Worm (Caenorhabditis elegans) whole organism, midembryonic: ENCODE results near the gene ant-1.3.

Source experiments
- T22C8.4 ChIP-seq: fragments of 200-800 bp; sonication (Bioruptor generic); IDR thresholded peaks from 2 replicates; pipeline ENCODE4 v1.3.6; 2022; ENCODE audit warnings: missing genetic modification characterization, missing compliant biosample characterization
- flt-1 ChIP-seq: fragments of 200-800 bp; sonication (Bioruptor generic); IDR thresholded peaks from 2 replicates; pipeline ENCODE4 v1.3.6; 2022; ENCODE audit warnings: missing genetic modification characterization, missing compliant biosample characterization
- tab-1 ChIP-seq: fragments of 200-800 bp; sonication (Bioruptor generic); IDR thresholded peaks from 2 replicates; pipeline ENCODE4 v1.3.6; 2022; ENCODE audit warnings: missing genetic modification characterization, missing compliant biosample characterization
- ztf-23 ChIP-seq: fragments of 200-800 bp; sonication (Bioruptor generic); IDR thresholded peaks from 2 replicates; pipeline ENCODE4 v1.3.6; 2022; ENCODE audit warnings: missing genetic modification reagents, missing genetic modification characterization, missing compliant biosample characterization

DNA sequence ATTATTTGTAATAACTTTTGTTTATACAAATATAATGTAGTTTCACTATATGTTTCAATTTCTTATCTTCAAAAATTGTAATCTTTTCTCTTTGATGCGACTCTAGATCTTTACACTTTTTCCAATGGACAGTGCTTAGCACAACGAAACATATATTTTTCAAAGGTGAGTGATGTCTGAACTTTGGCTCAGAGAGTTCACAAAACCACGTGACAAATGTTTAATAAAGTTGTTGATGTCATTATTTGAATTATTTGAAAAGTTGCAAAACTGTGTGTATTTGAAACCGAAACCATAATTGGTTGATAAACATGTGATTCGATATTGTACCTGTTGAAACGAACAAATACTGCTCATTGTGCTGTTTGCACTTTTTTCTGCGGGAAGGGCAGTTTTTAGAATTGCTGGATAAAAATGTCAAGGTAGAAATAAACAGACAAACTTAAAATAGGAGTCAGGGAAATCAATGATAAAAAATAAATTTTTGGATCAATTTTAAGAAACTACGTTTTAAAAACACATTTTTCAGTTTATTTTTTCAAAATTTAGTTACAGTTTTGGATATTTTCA, 40.9 kb downstream of the ant-1.3 start:
- TF ChIP-seq flt-1 (GFP tag; lab: Robert Waterston, UW) (no peak), ztf-23 (GFP tag; lab: Robert Waterston, UW) (no peak), T22C8.4 (GFP tag; lab: Robert Waterston, UW) (no peak), tab-1 (GFP tag; lab: Robert Waterston, UW) (no peak)
